Worm (Caenorhabditis elegans) whole organism, midembryonic: ENCODE measurements around the gene M05D6.3.

ENCODE experiments used
- cog-1 ChIP-seq: sonication (generic microtip); optimal IDR thresholded peaks from 2 replicates; lab custom pipeline; 2016; ENCODE audit warnings: missing genetic modification characterization, missing compliant biosample characterization
- flt-1 ChIP-seq: fragments of 200-800 bp; sonication (Bioruptor generic); IDR thresholded peaks from 2 replicates; pipeline ENCODE4 v1.3.6; 2022; ENCODE audit warnings: missing genetic modification characterization, missing compliant biosample characterization
- ref-1 ChIP-seq: fragments of 200-800 bp; sonication (Bioruptor generic); conservative IDR thresholded peaks from 2 replicates; pipeline ENCODE4 v1.3.6; 2022; ENCODE audit warnings: missing genetic modification reagents, missing genetic modification characterization, missing compliant biosample characterization

- TF ChIP-seq flt-1 (GFP tag; lab: Robert Waterston, UW) = no peak
- no peak for TF ChIP-seq ref-1
- no peak for TF ChIP-seq cog-1 (tag; lab: Kevin White, UChicago)
These were observed 8.2 kb downstream of the M05D6.3 start, which contains the start of gene taap-1 for ce11 chrII:8483793-8484186.
